Worm (Caenorhabditis elegans) whole organism, L1 larva: ENCODE data around the gene C04E12.2.

Experiments
- C04F5.9 ChIP-seq: sonication (generic microtip); optimal IDR thresholded peaks from 2 replicates; lab custom pipeline; 2016; ENCODE audit warnings: missing genetic modification characterization, missing compliant biosample characterization
- ceh-90 ChIP-seq: sonication (generic microtip); optimal IDR thresholded peaks from 2 replicates; lab custom pipeline; 2016; ENCODE audit warnings: missing genetic modification characterization, missing compliant biosample characterization
- efl-1 ChIP-seq, 4 experiments: fragments of 150-350 bp; optimal IDR thresholded peaks in 3 of 4; peaks in 1 of 4; 1 replicate in 1 of 4; 2 replicates in 3 of 4; lab custom pipeline; 2014; ENCODE audit warnings: missing biosample characterization in 2 of 4, missing genetic modification characterization in 2 of 4, missing genetic modification reagents in 2 of 4
- fkh-4 ChIP-seq: sonication (generic microtip); optimal IDR thresholded peaks from 2 replicates; lab custom pipeline; 2016; ENCODE audit warnings: missing compliant biosample characterization, missing genetic modification characterization, borderline replicate concordance
- hlh-17 ChIP-seq: fragments of 200-800 bp; sonication (Bioruptor generic); optimal IDR thresholded peaks from 2 replicates; lab custom pipeline; 2018; ENCODE audit warnings: missing genetic modification characterization, mild to moderate bottlenecking, missing compliant biosample characterization, moderate library complexity, borderline replicate concordance
- lin-35 ChIP-seq, 2 experiments: fragments of 150-350 bp; optimal IDR thresholded peaks; 2 replicates each; lab custom pipeline; 2014; ENCODE audit warnings: missing biosample characterization in 2 of 2, missing genetic modification characterization in 2 of 2, missing genetic modification reagents in 2 of 2
- lin-39 ChIP-seq: fragments of 150-350 bp; optimal IDR thresholded peaks from 2 replicates; lab custom pipeline; 2014; ENCODE audit warnings: missing biosample characterization, missing genetic modification reagents, missing genetic modification characterization
- mep-1 ChIP-seq: fragments of 150-350 bp; optimal IDR thresholded peaks from 2 replicates; lab custom pipeline; 2014; ENCODE audit warnings: missing biosample characterization, missing genetic modification characterization
- pax-3 ChIP-seq: fragments of 200-800 bp; sonication (Bioruptor generic); optimal IDR thresholded peaks from 2 replicates; lab custom pipeline; 2018; ENCODE audit warnings: mild to moderate bottlenecking, missing genetic modification characterization, moderate library complexity, missing compliant biosample characterization
- snpc-4 ChIP-seq: fragments of 150-350 bp; optimal IDR thresholded peaks from 2 replicates; lab custom pipeline; 2014; ENCODE audit warnings: missing biosample characterization, missing genetic modification characterization

ce11 chrV:3358267-3358666 is 9.6 kb upstream of the C04E12.2 start, which contains the start of gene C04E12.5:
- TF ChIP-seq hlh-17 (no peak), lin-39 (tag; lab: Kevin White, UChicago) (no peak), snpc-4 (tag; lab: Kevin White, UChicago) (no peak), mep-1 (no peak), fkh-4 (tag; lab: Kevin White, UChicago) (no peak), pax-3 (tag; lab: Kevin White, UChicago) (no peak), lin-35 (GFP tag; optimal IDR thresholded peaks at IDR 0.05; lab: Kevin White, UChicago) (no peak), ceh-90 (tag; lab: Kevin White, UChicago) (no peak), efl-1 (optimal IDR thresholded peaks at IDR 0.05; lab: Kevin White, UChicago) (no peak), efl-1 (GFP tag; optimal IDR thresholded peaks at IDR 0.05 in 1 of 2; lab: Kevin White, UChicago) (no peak), C04F5.9 (tag; lab: Kevin White, UChicago) (no peak)
